Fruit fly (Drosophila melanogaster) whole organism, adult: ENCODE results near the gene CG13364.

Experiments used
- CG1620 ChIP-seq: fragments of 200-800 bp; sonication (Bioruptor generic); optimal IDR thresholded peaks from 2 replicates; lab custom pipeline; 2016; ENCODE audit warnings: missing biosample characterization, missing genetic modification characterization
- CG5204 ChIP-seq: fragments of 200-800 bp; sonication (Bioruptor generic); optimal IDR thresholded peaks from 2 replicates; lab custom pipeline; 2016; ENCODE audit warnings: missing biosample characterization, missing genetic modification characterization
- CG7101 ChIP-seq: fragments of 200-800 bp; sonication (Bioruptor generic); optimal IDR thresholded peaks from 2 replicates; lab custom pipeline; 2018; ENCODE audit warnings: missing biosample characterization, mild to moderate bottlenecking, missing genetic modification characterization, moderate library complexity
- Clk ChIP-seq: fragments of 200-800 bp; sonication (Bioruptor generic); optimal IDR thresholded peaks from 2 replicates; lab custom pipeline; 2017; ENCODE audit warnings: missing biosample characterization, missing genetic modification characterization
- Crg-1 ChIP-seq: fragments of 200-800 bp; sonication (Bioruptor generic); optimal IDR thresholded peaks from 2 replicates; lab custom pipeline; 2016; ENCODE audit warnings: missing biosample characterization, missing genetic modification characterization
- cic ChIP-seq: fragments of 200-800 bp; sonication (Bioruptor generic); optimal IDR thresholded peaks from 2 replicates; lab custom pipeline; 2017; ENCODE audit warnings: missing biosample characterization, mild to moderate bottlenecking, missing genetic modification characterization, moderate library complexity
- kay ChIP-seq: fragments of 200-800 bp; sonication (Bioruptor generic); peaks from one replicate; lab custom pipeline; 2016; ENCODE audit warnings: missing biosample characterization, missing genetic modification characterization, borderline replicate concordance
- pad ChIP-seq: fragments of 200-800 bp; sonication (Bioruptor generic); optimal IDR thresholded peaks from 3 replicates; lab custom pipeline; 2017; ENCODE audit warnings: missing biosample characterization, missing genetic modification characterization, mild to moderate bottlenecking, moderate library complexity, missing genetic modification reagents
- toe ChIP-seq: fragments of 200-800 bp; sonication (Bioruptor generic); optimal IDR thresholded peaks from 2 replicates; lab custom pipeline; 2016; ENCODE audit warnings: missing biosample characterization, missing genetic modification characterization

- TF ChIP-seq kay (GFP tag; lab: Kevin White, UChicago) (no peak), CG5204 (GFP tag; lab: Kevin White, UChicago) (no peak), Crg-1 (GFP tag; lab: Kevin White, UChicago) (no peak), cic (GFP tag; lab: Kevin White, UChicago) (no peak), pad (GFP tag; lab: Kevin White, UChicago) (peak; percentile 82), CG7101 (tag; lab: Kevin White, UChicago) (no peak), toe (GFP tag; lab: Kevin White, UChicago) (no peak), Clk (GFP tag; lab: Kevin White, UChicago) (no peak), CG1620 (GFP tag; lab: Kevin White, UChicago) (no peak)
These were observed 31.4 kb upstream of the CG13364 start for dm6 chrX:656380-656925.
